Worm (Caenorhabditis elegans) whole organism, L1 larva: ENCODE measurements around the gene gck-3.
A peak's percentile ranks its signal among the peaks of the same experiment; 100 is the strongest.

Experiments used
- C04F5.9 ChIP-seq: sonication (generic microtip); optimal IDR thresholded peaks from 2 replicates; lab custom pipeline; 2016; ENCODE audit warnings: missing genetic modification characterization, missing compliant biosample characterization
- C16A3.4 ChIP-seq: fragments of 150-350 bp; optimal IDR thresholded peaks from 2 replicates; lab custom pipeline; 2014; ENCODE audit warnings: missing biosample characterization, missing genetic modification characterization
- F16B12.6 ChIP-seq: fragments of 150-350 bp; optimal IDR thresholded peaks from 2 replicates; lab custom pipeline; 2014; ENCODE audit warnings: missing biosample characterization, missing genetic modification characterization
- aha-1 ChIP-seq: fragments of 150-350 bp; optimal IDR thresholded peaks from 2 replicates; lab custom pipeline; 2014; ENCODE audit warnings: missing biosample characterization, missing genetic modification characterization
- alr-1 ChIP-seq: fragments of 200-800 bp; sonication (Bioruptor generic); optimal IDR thresholded peaks from 2 replicates; lab custom pipeline; 2018; ENCODE audit warnings: borderline replicate concordance, mild to moderate bottlenecking, missing genetic modification characterization, missing compliant biosample characterization
- aly-2 ChIP-seq: fragments of 150-350 bp; optimal IDR thresholded peaks from 2 replicates; lab custom pipeline; 2014; ENCODE audit warnings: missing biosample characterization, missing genetic modification characterization
- ama-1 ChIP-seq: fragments of 150-350 bp; optimal IDR thresholded peaks from 2 replicates; lab custom pipeline; 2014
- blmp-1 ChIP-seq: fragments of 150-350 bp; optimal IDR thresholded peaks from 2 replicates; lab custom pipeline; 2014; ENCODE audit warnings: missing biosample characterization, missing genetic modification characterization
- ceh-82 ChIP-seq, 3 experiments: fragments of 150-350 bp in 1 of 3; sonication (generic microtip) in 2 of 3; optimal IDR thresholded peaks; 2 replicates each; lab custom pipeline; 2014 to 2017; ENCODE audit warnings: missing biosample characterization in 3 of 3, missing genetic modification characterization in 3 of 3
- ceh-88 ChIP-seq: fragments of 200-800 bp; sonication (Bioruptor generic); IDR thresholded peaks from 2 replicates; pipeline ENCODE4 v1.3.6; 2022; ENCODE audit warnings: missing genetic modification characterization, missing compliant biosample characterization
- ceh-90 ChIP-seq: sonication (generic microtip); optimal IDR thresholded peaks from 2 replicates; lab custom pipeline; 2016; ENCODE audit warnings: missing genetic modification characterization, missing compliant biosample characterization
- ces-1 ChIP-seq: fragments of 150-350 bp; optimal IDR thresholded peaks from 2 replicates; lab custom pipeline; 2014; ENCODE audit warnings: missing biosample characterization, missing genetic modification reagents, missing genetic modification characterization
- dpl-1 ChIP-seq, 3 experiments: fragments of 150-350 bp in 2 of 3; sonication (generic microtip) in 1 of 3; optimal IDR thresholded peaks; 2 replicates each; lab custom pipeline; 2014 to 2017; ENCODE audit warnings: missing biosample characterization in 3 of 3, missing genetic modification characterization in 3 of 3, missing genetic modification reagents in 3 of 3
- efl-3 ChIP-seq: fragments of 200-800 bp; sonication (Bioruptor generic); optimal IDR thresholded peaks from 2 replicates; lab custom pipeline; 2018; ENCODE audit warnings: mild to moderate bottlenecking, missing genetic modification characterization, missing compliant biosample characterization
- egl-13 ChIP-seq: sonication (generic microtip); optimal IDR thresholded peaks from 2 replicates; lab custom pipeline; 2016; ENCODE audit warnings: missing genotype, missing genetic modification reagents, missing genetic modification characterization, missing compliant biosample characterization
- egl-27 ChIP-seq, 2 experiments: fragments of 150-350 bp in 1 of 2; sonication (generic microtip); optimal IDR thresholded peaks; 3 replicates each; lab custom pipeline; 2017 to 2018; ENCODE audit warnings: missing biosample characterization in 2 of 2, missing genetic modification characterization in 2 of 2, missing genetic modification reagents in 2 of 2
- elt-2 ChIP-seq: sonication (generic microtip); optimal IDR thresholded peaks from 2 replicates; lab custom pipeline; 2016; ENCODE audit warnings: missing genetic modification characterization, mild to moderate bottlenecking, inconsistent platforms, missing compliant biosample characterization, missing genetic modification reagents
- fkh-10 ChIP-seq: sonication (generic microtip); optimal IDR thresholded peaks from 2 replicates; lab custom pipeline; 2017; ENCODE audit warnings: missing biosample characterization, missing genetic modification reagents, missing genetic modification characterization
- fkh-8 ChIP-seq: sonication (generic microtip); optimal IDR thresholded peaks from 2 replicates; lab custom pipeline; 2016; ENCODE audit warnings: mild to moderate bottlenecking, missing genetic modification characterization, missing compliant biosample characterization
- hlh-4 ChIP-seq: sonication (generic microtip); optimal IDR thresholded peaks from 2 replicates; lab custom pipeline; 2016; ENCODE audit warnings: mild to moderate bottlenecking, missing genetic modification characterization, missing compliant biosample characterization
- irx-1 ChIP-seq: sonication (generic microtip); optimal IDR thresholded peaks from 2 replicates; lab custom pipeline; 2016; ENCODE audit warnings: missing genetic modification characterization, missing compliant biosample characterization
- isw-1 ChIP-seq: fragments of 200-800 bp; sonication (Bioruptor generic); IDR thresholded peaks from 2 replicates; pipeline ENCODE4 v1.3.6; 2022; ENCODE audit warnings: missing genetic modification characterization, missing compliant biosample characterization
- lin-13 ChIP-seq: fragments of 150-350 bp; optimal IDR thresholded peaks from 2 replicates; lab custom pipeline; 2014; ENCODE audit warnings: missing biosample characterization, missing genetic modification reagents, missing genetic modification characterization
- lin-39 ChIP-seq: fragments of 150-350 bp; optimal IDR thresholded peaks from 2 replicates; lab custom pipeline; 2014; ENCODE audit warnings: missing biosample characterization, missing genetic modification reagents, missing genetic modification characterization
- mdl-1 ChIP-seq, 2 experiments: fragments of 150-350 bp; optimal IDR thresholded peaks; 2 replicates each; lab custom pipeline; 2014 to 2017; ENCODE audit warnings: missing biosample characterization in 2 of 2, missing genetic modification characterization in 2 of 2, inconsistent platforms in 1 of 2
- nhr-12 ChIP-seq: sonication (generic microtip); optimal IDR thresholded peaks from 2 replicates; lab custom pipeline; 2017; ENCODE audit warnings: missing biosample characterization, missing genetic modification characterization
- nhr-19 ChIP-seq: fragments of 200-800 bp; sonication (Bioruptor generic); conservative IDR thresholded peaks from 2 replicates; pipeline ENCODE4 v1.3.6; 2022; ENCODE audit warnings: missing genetic modification characterization, missing compliant biosample characterization
- nhr-20 ChIP-seq: sonication (generic microtip); optimal IDR thresholded peaks from 2 replicates; lab custom pipeline; 2016; ENCODE audit warnings: mild to moderate bottlenecking, missing genetic modification characterization, missing compliant biosample characterization
- nhr-77 ChIP-seq: fragments of 150-350 bp; optimal IDR thresholded peaks from 2 replicates; lab custom pipeline; 2014; ENCODE audit warnings: missing biosample characterization, missing genetic modification characterization
- nhr-84 ChIP-seq: sonication (generic microtip); optimal IDR thresholded peaks from 2 replicates; lab custom pipeline; 2017; ENCODE audit warnings: missing biosample characterization, missing genetic modification characterization
- pax-3 ChIP-seq: fragments of 200-800 bp; sonication (Bioruptor generic); optimal IDR thresholded peaks from 2 replicates; lab custom pipeline; 2018; ENCODE audit warnings: mild to moderate bottlenecking, missing genetic modification characterization, moderate library complexity, missing compliant biosample characterization
- pqm-1 ChIP-seq: sonication (generic microtip); optimal IDR thresholded peaks from 3 replicates; lab custom pipeline; 2017; ENCODE audit warnings: missing biosample characterization, missing genetic modification characterization
- rnt-1 ChIP-seq: sonication (generic microtip); optimal IDR thresholded peaks from 2 replicates; lab custom pipeline; 2016; ENCODE audit warnings: mild to moderate bottlenecking, missing genetic modification characterization, moderate library complexity, missing compliant biosample characterization
- skn-1 ChIP-seq: fragments of 150-350 bp; optimal IDR thresholded peaks from 2 replicates; lab custom pipeline; 2014; ENCODE audit warnings: missing biosample characterization, missing genetic modification characterization
- snpc-4 ChIP-seq: fragments of 150-350 bp; optimal IDR thresholded peaks from 2 replicates; lab custom pipeline; 2014; ENCODE audit warnings: missing biosample characterization, missing genetic modification characterization
- snu-23 ChIP-seq: sonication (generic microtip); optimal IDR thresholded peaks from 2 replicates; lab custom pipeline; 2016; ENCODE audit warnings: missing genetic modification characterization, missing compliant biosample characterization
- sup-37 ChIP-seq: fragments of 200-800 bp; sonication (Bioruptor generic); optimal IDR thresholded peaks from 2 replicates; lab custom pipeline; 2018; ENCODE audit warnings: mild to moderate bottlenecking, missing genetic modification characterization, missing compliant biosample characterization
- tbx-2 ChIP-seq: sonication (generic microtip); optimal IDR thresholded peaks from 2 replicates; lab custom pipeline; 2016; ENCODE audit warnings: missing genetic modification characterization, missing compliant biosample characterization
- tlp-1 ChIP-seq: fragments of 150-350 bp; optimal IDR thresholded peaks from 2 replicates; lab custom pipeline; 2014; ENCODE audit warnings: missing biosample characterization, missing genetic modification characterization
- unc-130 ChIP-seq: fragments of 150-350 bp; optimal IDR thresholded peaks from 2 replicates; lab custom pipeline; 2017; ENCODE audit warnings: missing biosample characterization, missing genetic modification characterization, inconsistent platforms
- unc-62 ChIP-seq: fragments of 150-350 bp; optimal IDR thresholded peaks from 2 replicates; lab custom pipeline; 2014; ENCODE audit warnings: missing biosample characterization, missing genetic modification reagents, missing genetic modification characterization
- vab-15 ChIP-seq: sonication (generic microtip); optimal IDR thresholded peaks from 2 replicates; lab custom pipeline; 2017; ENCODE audit warnings: missing genotype, mild to moderate bottlenecking, missing genetic modification characterization, missing compliant biosample characterization
- ztf-11 ChIP-seq, 2 experiments: sonication (generic microtip); optimal IDR thresholded peaks; 2 replicates each; lab custom pipeline; 2016 to 2017; ENCODE audit warnings: missing genetic modification characterization in 2 of 2, missing biosample characterization in 1 of 2, missing compliant biosample characterization in 1 of 2
- ztf-4 ChIP-seq: fragments of 150-350 bp; optimal IDR thresholded peaks from 2 replicates; lab custom pipeline; 2014; ENCODE audit warnings: missing biosample characterization, missing genetic modification characterization

The gck-3 gene

DNA sequence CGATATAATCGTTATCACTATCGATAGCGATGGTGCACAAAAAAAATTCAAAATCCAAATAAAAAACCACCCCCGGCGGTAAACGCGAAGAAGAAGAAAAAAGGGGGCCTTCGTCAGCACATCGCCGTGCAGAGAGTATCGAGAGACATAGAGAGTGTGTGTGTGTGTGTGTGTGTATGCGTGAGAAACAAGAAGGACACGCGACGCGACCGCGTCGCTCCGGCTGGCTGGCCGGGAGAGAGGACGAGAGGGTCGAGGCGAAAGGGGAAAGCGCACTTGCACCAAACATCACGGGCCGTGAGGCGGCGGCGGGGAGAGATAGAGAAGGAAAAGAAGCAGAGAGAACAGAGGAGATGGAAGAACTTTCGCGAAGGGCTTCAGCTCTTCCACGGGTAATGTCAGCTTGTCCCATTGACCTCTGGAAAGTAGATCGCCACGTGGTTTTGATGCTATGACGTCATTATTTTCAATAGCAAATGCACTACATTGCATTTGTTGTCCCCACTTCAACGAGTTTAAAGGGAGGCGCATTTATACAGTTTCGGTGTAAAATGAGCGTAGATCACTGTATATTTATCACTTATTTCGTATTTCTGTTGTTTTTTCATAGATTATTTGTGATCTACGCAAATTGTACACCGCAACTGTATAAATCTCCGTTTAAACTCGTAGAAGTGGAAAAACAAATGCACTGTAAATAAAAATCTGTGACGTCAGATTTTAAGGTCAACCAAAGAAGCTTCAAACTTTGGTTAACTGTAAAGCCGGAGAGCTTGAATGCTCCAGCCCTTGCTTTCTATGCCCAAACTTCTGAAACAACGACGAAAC, 15.3 kb downstream of the gck-3 start, which contains the start of gene Y59A8B.24 (continued):
- TF ChIP-seq aha-1 (tag; lab: Kevin White, UChicago) (peak; percentile 80), ceh-88 (GFP tag; lab: Robert Waterston, UW) (peak; percentile 65), fkh-8 (tag; lab: Kevin White, UChicago) (peak; percentile 97), alr-1 (no peak), ama-1 (peak; percentile 46), ces-1 (no peak), blmp-1 (peak; percentile 81), tlp-1 (no peak), C04F5.9 (peak; percentile 74), snpc-4 (tag; lab: Kevin White, UChicago) (peak; percentile 78), mdl-1 (tag; optimal IDR thresholded peaks at IDR 0.05; lab: Kevin White, UChicago) (peak in 1 of 2 experiments; percentile 91), tbx-2 (tag; lab: Kevin White, UChicago) (peak; percentile 93), egl-13 (tag; lab: Kevin White, UChicago) (peak; percentile 88), skn-1 (tag; lab: Kevin White, UChicago) (peak; percentile 95), hlh-4 (tag; lab: Kevin White, UChicago) (no peak), F16B12.6 (peak; percentile 69), elt-2 (tag; lab: Kevin White, UChicago) (peak; percentile 59), isw-1 (peak; percentile 93), ztf-11 (tag; optimal IDR thresholded peaks at IDR 0.05; lab: Kevin White, UChicago) (peak in 1 of 2 experiments; percentile 92), dpl-1 (GFP tag; optimal IDR thresholded peaks at IDR 0.05; lab: Kevin White, UChicago) (peak; percentile 73 to 80 (median 76)), pqm-1 (tag; lab: Kevin White, UChicago) (no peak), sup-37 (peak; percentile 83), egl-27 (tag; optimal IDR thresholded peaks at IDR 0.05; lab: Kevin White, UChicago) (peak; percentile 2 to 41), rnt-1 (tag; lab: Kevin White, UChicago) (peak; percentile 95), nhr-19 (peak; percentile 89), aly-2 (tag; lab: Kevin White, UChicago) (peak; percentile 85), ceh-90 (peak; percentile 83), vab-15 (tag; lab: Kevin White, UChicago) (peak; percentile 32), irx-1 (peak; percentile 82), lin-13 (GFP tag; lab: Kevin White, UChicago) (peak; percentile 98), unc-62 (GFP tag; lab: Kevin White, UChicago) (no peak), nhr-12 (tag; lab: Kevin White, UChicago) (no peak), ceh-82 (tag; optimal IDR thresholded peaks at IDR 0.05; lab: Kevin White, UChicago) (peak; percentile 78 to 98 (median 94)), C16A3.4 (tag; lab: Kevin White, UChicago) (peak; percentile 94), fkh-10 (GFP tag; lab: Kevin White, UChicago) (peak; percentile 89), nhr-20 (peak; percentile 92), lin-39 (no peak), efl-3 (GFP tag; lab: Kevin White, UChicago) (no peak), ztf-4 (peak; percentile 81), pax-3 (tag; lab: Kevin White, UChicago) (peak; percentile 94), unc-130 (tag; lab: Kevin White, UChicago) (peak; percentile 68), snu-23 (peak; percentile 97), nhr-84 (tag; lab: Kevin White, UChicago) (no peak), nhr-77 (tag; lab: Kevin White, UChicago) (peak; percentile 91)
